Worm (Caenorhabditis elegans): ENCODE data around the gene oac-46.
A peak's percentile ranks its signal among the peaks of the same experiment; 100 is the strongest.

oac-46 gene

ce11 chrII:8890017-8890416 lies 38.1 kb upstream of the oac-46 start (continued):
- TF ChIP-seq let-526 (GFP tag; IDR thresholded peaks at IDR 0.05) (no peak), snpc-4 (GFP tag; optimal IDR thresholded peaks at IDR 0.05) (no peak), snpc-4 (tag; optimal IDR thresholded peaks at IDR 0.05) (peak in 1 of 4 experiments; percentile 7), snpc-1.3 (tag; optimal IDR thresholded peaks at IDR 0.05; ENCODE audit: insufficient read depth) (peak; percentile 17), chd-7 (tag; optimal IDR thresholded peaks at IDR 0.05) (no peak), ceh-40 (GFP tag; IDR thresholded peaks at IDR 0.05) (no peak), F39B2.1 (GFP tag; IDR thresholded peaks at IDR 0.05) (no peak), hmg-20 (GFP tag; IDR thresholded peaks at IDR 0.05) (no peak), pbrm-1 (GFP tag; IDR thresholded peaks at IDR 0.05) (no peak)

DNA sequence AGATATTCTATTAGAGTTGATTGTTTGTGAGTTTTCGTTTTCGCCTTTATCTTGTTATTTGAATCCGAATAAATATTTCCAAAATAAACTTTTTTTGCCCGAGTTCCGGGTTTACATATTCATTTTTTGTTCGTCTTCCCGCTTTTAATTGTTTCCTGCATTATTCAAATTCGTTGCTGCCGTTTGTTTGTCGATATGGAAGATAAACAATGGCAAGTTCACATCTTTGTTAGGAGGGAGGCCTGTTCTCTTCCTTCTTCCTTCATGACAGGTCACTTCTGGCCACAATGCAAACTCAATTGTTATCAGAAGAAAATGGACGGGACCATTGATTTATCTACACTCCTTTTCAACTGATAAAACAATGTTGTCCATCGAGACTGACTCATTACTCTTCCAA lies 37.7 kb upstream of the oac-46 start:
- TF ChIP-seq ztf-22 (GFP tag; optimal IDR thresholded peaks at IDR 0.05) = no peak
- TF ChIP-seq madf-3 (GFP tag; IDR thresholded peaks at IDR 0.05) = 0 out of 2 replicates have a peak, but pooled peaks have one; percentile 50
- TF ChIP-seq madf-6 (GFP tag; IDR thresholded peaks at IDR 0.05) = peak; percentile 18; the same call in 1 of the 2 replicates

ce11 chrII:8884262-8884949 lies 32.5 kb upstream of the oac-46 start, which contains the start of the genes T07D4.5 and ddx-19:
Gene T07D4.5, minus strand, starts transcription at chrII:8884332.
Gene ddx-19, plus strand, starts transcription at chrII:8884899.
- TF ChIP-seq F23B12.7 (tag; optimal IDR thresholded peaks at IDR 0.05; ENCODE audit: insufficient read depth) (peak; percentile 40), F33H1.4 (GFP tag; IDR thresholded peaks at IDR 0.05) (peak; percentile 17; the same call in 1 of the 2 replicates), ceh-27 (GFP tag; optimal IDR thresholded peaks at IDR 0.05) (no peak), madf-6 (GFP tag; IDR thresholded peaks at IDR 0.05) (peak; percentile 51; the same call in 1 of the 2 replicates), C06A6.2 (GFP tag; conservative IDR thresholded peaks at IDR 0.05) (no peak), ztf-26 (tag; optimal IDR thresholded peaks at IDR 0.05) (no peak), lsl-1 (GFP tag; optimal IDR thresholded peaks at IDR 0.05) (peak; percentile 78), T26A5.8 (tag; optimal IDR thresholded peaks at IDR 0.05) (no peak), snpc-1.3 (tag; optimal IDR thresholded peaks at IDR 0.05; ENCODE audit: insufficient read depth) (peak; percentile 45), athp-1 (tag; optimal IDR thresholded peaks at IDR 0.05) (no peak)

DNA sequence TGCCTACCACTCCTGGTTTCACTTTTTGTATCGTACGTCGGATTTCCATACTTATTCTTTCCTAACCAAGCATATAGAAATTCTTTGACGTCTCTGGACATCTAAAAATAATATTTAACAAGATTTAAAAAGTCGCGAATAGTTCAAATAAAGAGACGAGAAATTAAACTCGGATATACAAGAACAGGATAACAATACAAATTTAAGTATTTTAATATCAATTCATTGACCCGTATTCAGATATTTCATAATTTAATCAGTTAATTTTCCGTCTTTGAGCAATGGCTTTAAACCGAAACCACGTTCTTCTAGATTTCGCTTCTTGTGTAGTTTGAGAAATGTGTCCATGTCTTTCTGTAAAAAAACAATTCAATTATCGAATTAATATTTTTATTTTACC lies 31.7 kb upstream of the oac-46 start, which contains the start of gene rha-1:
TSS of gene rha-1 (minus strand) at position 101 of the 400 bp plus-strand sequence.
- TF ChIP-seq nhr-120 (GFP tag; IDR thresholded peaks at IDR 0.05) (no peak), him-1 (tag; optimal IDR thresholded peaks at IDR 0.05) (no peak), lin-54 (GFP tag; optimal IDR thresholded peaks at IDR 0.05) (no peak)

DNA sequence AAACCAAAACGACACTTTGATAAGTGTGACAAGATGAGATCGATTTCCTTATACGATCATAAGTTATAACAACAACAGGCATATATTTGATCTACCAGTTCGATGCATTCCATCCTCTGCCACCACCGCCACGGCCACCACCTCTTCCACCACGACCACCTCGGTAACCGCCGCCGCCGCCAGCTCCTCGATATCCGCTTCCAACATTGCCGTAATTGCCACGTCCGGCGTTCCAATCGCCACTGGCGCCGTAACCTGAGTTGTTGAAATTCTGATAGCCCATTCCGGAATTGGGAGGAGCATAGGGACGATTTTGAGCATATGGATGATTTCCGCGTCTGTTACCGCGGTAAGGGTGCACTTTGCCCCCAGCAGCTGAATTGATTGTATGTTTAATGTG lies 26.6 kb upstream of the oac-46 start:
- TF ChIP-seq ceh-40 (GFP tag; IDR thresholded peaks at IDR 0.05) = no peak
- no peak for TF ChIP-seq cebp-1 (GFP tag; IDR thresholded peaks at IDR 0.05)
- TF ChIP-seq cebp-1 (tag; optimal IDR thresholded peaks at IDR 0.05) = no peak
- no peak for TF ChIP-seq ztf-28 (GFP tag; IDR thresholded peaks at IDR 0.05)
- TF ChIP-seq chd-7 (tag; optimal IDR thresholded peaks at IDR 0.05) = peak; percentile 19
- TF ChIP-seq lin-54 (GFP tag; optimal IDR thresholded peaks at IDR 0.05) = no peak
- TF ChIP-seq hsf-1 (GFP tag; IDR thresholded peaks at IDR 0.05) = 0 out of 2 replicates have a peak, but pooled peaks have one; percentile 35
- no peak for TF ChIP-seq zim-3 (tag; optimal IDR thresholded peaks at IDR 0.05)
- peak; percentile 82 for TF ChIP-seq zfh-2 (GFP tag; conservative IDR thresholded peaks at IDR 0.05)
- no peak for TF ChIP-seq hmg-1.2 (GFP tag; IDR thresholded peaks at IDR 0.05)
- no peak for TF ChIP-seq F37B4.10 (GFP tag; IDR thresholded peaks at IDR 0.05)
